Worm (Caenorhabditis elegans): ENCODE measurements around the gene T24H10.4.

- TF ChIP-seq him-1 (tag; optimal IDR thresholded peaks at IDR 0.05) (no peak), dao-5 (tag; optimal IDR thresholded peaks at IDR 0.05) (no peak), W03F9.2 (tag; optimal IDR thresholded peaks at IDR 0.05) (no peak)
Observed at ce11 chrII:9145961-9146360, 36.6 kb downstream of the T24H10.4 start, which contains the start of gene W07A12.4.
